Fruit fly (Drosophila melanogaster): Measurements from ENCODE around the gene Mst57Dc.

Gene Mst57Dc

DNA sequence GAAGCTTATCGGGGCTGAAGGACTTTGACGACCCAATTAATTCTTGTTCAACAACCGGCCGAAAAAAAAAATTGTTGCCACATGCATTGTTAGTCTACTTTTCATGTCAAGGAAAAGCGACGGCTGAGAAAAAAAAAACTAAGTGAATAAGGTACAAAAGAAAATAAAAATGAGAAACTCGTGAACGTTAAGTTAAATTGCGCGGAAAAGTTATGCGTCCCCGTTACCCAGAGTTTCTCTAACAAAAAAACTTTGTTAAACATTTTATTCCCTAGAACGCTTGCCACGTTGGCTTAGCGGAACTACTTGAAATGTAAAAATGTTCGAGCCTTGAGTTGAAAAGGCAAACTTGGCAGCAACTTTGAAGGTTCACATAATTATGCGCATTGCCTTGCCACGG is 14.3 kb downstream of the Mst57Dc start, which contains the start of gene CG14354:
Gene CG14354 (plus strand): TSS at position 301 of the 400 bp plus-strand sequence.
- TF ChIP-seq usp (GFP tag; optimal IDR thresholded peaks at IDR 0.05) = no peak
- no peak for TF ChIP-seq OdsH (GFP tag; optimal IDR thresholded peaks at IDR 0.05)
- TF ChIP-seq dl (GFP tag; optimal IDR thresholded peaks at IDR 0.05; ENCODE audit: insufficient read depth in 1 of 2, partially characterized antibody in 2 of 2) = no peak
- no peak for TF ChIP-seq CG9705 (GFP tag; optimal IDR thresholded peaks at IDR 0.05)
- no peak for TF ChIP-seq CrebA (GFP tag; optimal IDR thresholded peaks at IDR 0.05; ENCODE audit: borderline replicate concordance)
- no peak for TF ChIP-seq CG32264 (GFP tag; optimal IDR thresholded peaks at IDR 0.05)
- TF ChIP-seq Vsx2 (GFP tag; optimal IDR thresholded peaks at IDR 0.05; ENCODE audit: partially characterized antibody) = no peak
- TF ChIP-seq Abd-B (GFP tag; optimal IDR thresholded peaks at IDR 0.05) = no peak

DNA sequence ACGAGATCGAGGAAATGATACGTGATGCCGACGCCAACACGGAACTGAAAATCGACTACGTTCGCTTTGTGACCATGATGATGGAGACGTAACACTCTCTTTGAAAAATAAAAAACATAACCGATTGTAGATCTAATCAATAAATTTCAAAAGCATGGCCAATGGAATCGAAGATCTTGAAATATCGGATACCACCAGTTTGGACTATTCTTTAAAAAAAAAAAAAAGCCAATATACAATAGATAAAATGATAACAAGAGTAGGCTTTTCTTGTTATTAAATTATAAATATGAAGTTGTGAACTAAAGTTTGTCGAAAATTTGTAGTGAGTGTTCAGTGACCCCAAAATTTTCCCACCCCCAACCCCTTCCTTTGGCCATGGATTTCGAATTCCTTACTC is 17.9 kb downstream of the Mst57Dc start, which contains the start of the genes Acam and CG17770:
Gene Acam (plus strand): TSS at position 301 of the 400 bp plus-strand sequence.
Gene CG17770 (plus strand): TSS at position 301 of the 400 bp plus-strand sequence.
- TF ChIP-seq Hr83 (GFP tag; optimal IDR thresholded peaks at IDR 0.05; ENCODE audit: poor library complexity, severe bottlenecking) = no peak
- no peak for TF ChIP-seq Myc (optimal IDR thresholded peaks at IDR 0.05)
- TF ChIP-seq pan (optimal IDR thresholded peaks at IDR 0.05) = no peak
- no peak for TF ChIP-seq jim (GFP tag; optimal IDR thresholded peaks at IDR 0.05)
- TF ChIP-seq fru (GFP tag; optimal IDR thresholded peaks at IDR 0.05) = no peak
- TF ChIP-seq dmrt93B (GFP tag; optimal IDR thresholded peaks at IDR 0.05) = no peak
- no peak for TF ChIP-seq woc (GFP tag; optimal IDR thresholded peaks at IDR 0.05)
- TF ChIP-seq usp (GFP tag; optimal IDR thresholded peaks at IDR 0.05) = no peak
- no peak for TF ChIP-seq rgr (GFP tag; optimal IDR thresholded peaks at IDR 0.05)
- TF ChIP-seq Jra (GFP tag; optimal IDR thresholded peaks at IDR 0.05) = no peak
- no peak for TF ChIP-seq dsf (GFP tag; optimal IDR thresholded peaks at IDR 0.05; ENCODE audit: borderline replicate concordance)
- no peak for TF ChIP-seq Abd-B (GFP tag; optimal IDR thresholded peaks at IDR 0.05)
- TF ChIP-seq brk (GFP tag; optimal IDR thresholded peaks at IDR 0.05) = no peak

DNA sequence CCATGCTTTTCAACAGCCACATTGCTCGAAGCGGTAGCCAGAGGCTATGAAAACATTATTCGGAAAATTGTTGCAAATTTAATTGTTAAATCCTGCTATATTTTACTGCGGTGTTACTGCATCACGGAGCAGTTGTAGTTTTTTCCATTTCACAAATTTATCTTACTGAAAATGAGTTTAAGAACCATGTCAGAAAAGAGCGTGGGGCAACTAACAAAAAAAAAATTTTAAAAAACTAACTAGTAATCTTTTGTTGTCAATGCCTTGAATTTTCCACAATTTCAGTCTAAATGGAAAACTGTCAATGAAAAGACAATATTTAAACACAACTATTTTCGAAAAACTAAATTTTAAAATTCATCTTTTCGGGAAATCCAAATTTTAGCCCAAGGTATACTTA is 18.7 kb downstream of the Mst57Dc start, which contains the start of gene CG5024:
Gene CG5024 (plus strand): TSS at position 301 of the 400 bp plus-strand sequence.
- TF ChIP-seq br (GFP tag; optimal IDR thresholded peaks at IDR 0.05) (no peak), HLH106 (tag; optimal IDR thresholded peaks at IDR 0.05) (no peak), OdsH (GFP tag; optimal IDR thresholded peaks at IDR 0.05) (no peak), Hr78 (GFP tag; optimal IDR thresholded peaks at IDR 0.05) (no peak), sv (GFP tag; optimal IDR thresholded peaks at IDR 0.05) (no peak), fru (GFP tag; optimal IDR thresholded peaks at IDR 0.05) (no peak), h (GFP tag; optimal IDR thresholded peaks at IDR 0.05) (no peak), woc (GFP tag; optimal IDR thresholded peaks at IDR 0.05) (no peak), Abd-B (GFP tag; optimal IDR thresholded peaks at IDR 0.05) (no peak), tai (GFP tag; optimal IDR thresholded peaks at IDR 0.05) (no peak)

DNA sequence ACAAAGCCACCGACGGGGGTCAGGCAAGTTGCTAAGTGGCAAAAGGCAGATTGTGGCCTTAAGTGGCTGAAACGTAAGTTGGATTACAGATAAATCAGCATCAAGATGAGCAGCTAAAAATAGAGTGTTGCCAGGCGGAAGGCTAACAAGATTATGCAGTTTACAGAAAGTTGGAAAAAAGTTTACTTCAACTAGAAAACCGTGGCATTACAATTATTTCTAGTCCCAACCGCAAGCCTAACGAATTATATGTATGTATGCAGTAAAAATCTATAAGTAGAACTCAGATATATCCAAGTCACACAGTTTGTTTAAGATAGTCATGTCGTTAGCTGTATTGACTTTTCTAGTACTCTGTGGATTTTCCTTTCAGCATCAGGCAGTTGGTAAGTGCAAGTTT is 23.4 kb downstream of the Mst57Dc start, which contains the start of gene BG642167:
Gene BG642167 (plus strand): TSS at position 301 of the 400 bp plus-strand sequence.
- TF ChIP-seq Dfd (GFP tag; optimal IDR thresholded peaks at IDR 0.05) (no peak), pan (optimal IDR thresholded peaks at IDR 0.05) (no peak), Sp1 (GFP tag; optimal IDR thresholded peaks at IDR 0.05) (no peak), Myc (optimal IDR thresholded peaks at IDR 0.05) (no peak), Hr83 (GFP tag; optimal IDR thresholded peaks at IDR 0.05; ENCODE audit: poor library complexity, severe bottlenecking) (no peak), brk (GFP tag; optimal IDR thresholded peaks at IDR 0.05) (no peak), Dif (GFP tag; optimal IDR thresholded peaks at IDR 0.05; ENCODE audit: partially characterized antibody) (no peak), lola (GFP tag; optimal IDR thresholded peaks at IDR 0.05) (no peak), dmrt93B (GFP tag; optimal IDR thresholded peaks at IDR 0.05) (no peak), foxo (GFP tag; optimal IDR thresholded peaks at IDR 0.05) (no peak), ey (GFP tag; optimal IDR thresholded peaks at IDR 0.05) (no peak), sv (GFP tag; optimal IDR thresholded peaks at IDR 0.05) (no peak), h (GFP tag; optimal IDR thresholded peaks at IDR 0.05) (no peak), sage (GFP tag; optimal IDR thresholded peaks at IDR 0.05) (no peak), CG9705 (GFP tag; optimal IDR thresholded peaks at IDR 0.05) (no peak), Hnf4 (GFP tag; optimal IDR thresholded peaks at IDR 0.05) (no peak), Mio (GFP tag; optimal IDR thresholded peaks at IDR 0.05) (no peak), tai (GFP tag; optimal IDR thresholded peaks at IDR 0.05) (no peak), jim (GFP tag; optimal IDR thresholded peaks at IDR 0.05) (no peak)

All from whole organism, wandering third instar larva.